Worm (Caenorhabditis elegans) whole organism, late embryonic: ENCODE results near the gene B0507.3.

Experiments used
- C08G9.2 ChIP-seq: sonication (generic microtip); optimal IDR thresholded peaks from 2 replicates; lab custom pipeline; 2016; ENCODE audit warnings: mild to moderate bottlenecking, missing genetic modification characterization, moderate library complexity, missing compliant biosample characterization
- ama-1 ChIP-seq: fragments of 150-350 bp; optimal IDR thresholded peaks from 2 replicates; lab custom pipeline; 2014
- hlh-30 ChIP-seq: sonication (generic microtip); optimal IDR thresholded peaks from 2 replicates; lab custom pipeline; 2017; ENCODE audit warnings: antibody characterized with exemption, missing genetic modification characterization, missing compliant biosample characterization; ENCODE audit not compliant: insufficient read depth
- hlh-6 ChIP-seq: sonication (generic microtip); optimal IDR thresholded peaks from 2 replicates; lab custom pipeline; 2016; ENCODE audit warnings: missing genotype, missing genetic modification characterization, missing compliant biosample characterization
- nfya-1 ChIP-seq: sonication (generic microtip); optimal IDR thresholded peaks from 2 replicates; lab custom pipeline; 2017; ENCODE audit warnings: missing genetic modification characterization, mild to moderate bottlenecking, missing compliant biosample characterization, antibody characterized with exemption, moderate library complexity
- npax-4 ChIP-seq: sonication (generic microtip); optimal IDR thresholded peaks from 2 replicates; lab custom pipeline; 2016; ENCODE audit warnings: missing genetic modification characterization, missing compliant biosample characterization
- pag-3 ChIP-seq: sonication (generic microtip); optimal IDR thresholded peaks from 2 replicates; lab custom pipeline; 2016; ENCODE audit warnings: missing compliant biosample characterization, missing genetic modification characterization, borderline replicate concordance
- pha-4 ChIP-seq: fragments of 150-350 bp; optimal IDR thresholded peaks from 2 replicates; lab custom pipeline; 2018; ENCODE audit warnings: missing biosample characterization, missing genetic modification reagents, missing genetic modification characterization
- sox-4 ChIP-seq: sonication (generic microtip); optimal IDR thresholded peaks from 2 replicates; lab custom pipeline; 2017; ENCODE audit warnings: mild to moderate bottlenecking, missing genetic modification characterization, inconsistent platforms, missing compliant biosample characterization
- tbx-2 ChIP-seq: sonication (generic microtip); optimal IDR thresholded peaks from 2 replicates; lab custom pipeline; 2016; ENCODE audit warnings: missing genetic modification characterization, missing compliant biosample characterization
- ttx-3 ChIP-seq: sonication (generic microtip); optimal IDR thresholded peaks from 2 replicates; lab custom pipeline; 2016; ENCODE audit warnings: missing genetic modification reagents, missing genetic modification characterization, missing compliant biosample characterization

DNA sequence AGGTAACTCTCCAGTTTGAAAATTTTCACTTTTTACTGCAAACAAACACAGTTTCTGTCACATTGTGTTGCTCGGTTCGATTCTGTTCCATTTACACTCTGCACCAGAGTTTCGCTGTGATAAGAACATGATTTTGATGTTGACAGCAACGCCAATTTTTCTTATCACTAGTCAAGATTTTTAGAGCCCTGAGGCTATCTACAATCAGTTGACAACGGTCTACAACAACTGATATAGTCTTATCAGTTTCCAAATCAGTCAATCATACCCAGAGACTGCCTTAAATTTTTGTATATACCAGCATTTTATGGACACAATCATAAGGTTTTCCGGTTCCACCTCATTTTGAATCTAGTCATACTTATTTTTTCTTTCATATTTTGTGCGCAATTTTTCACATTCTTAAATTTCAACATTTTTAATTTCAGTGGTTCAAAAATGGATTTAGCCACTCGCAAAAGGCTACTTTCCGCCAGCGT is at the start of gene B0507.3:
- TF ChIP-seq hlh-6 (tag; lab: Kevin White, UChicago): no peak
- no peak for TF ChIP-seq pag-3 (tag; lab: Kevin White, UChicago)
- TF ChIP-seq pha-4 (tag; lab: Kevin White, UChicago): no peak
- TF ChIP-seq nfya-1 (tag; lab: Kevin White, UChicago): no peak
- TF ChIP-seq hlh-30 (tag; lab: Kevin White, UChicago): no peak
- TF ChIP-seq ttx-3 (tag; lab: Kevin White, UChicago): no peak
- TF ChIP-seq npax-4 (tag; lab: Kevin White, UChicago): no peak
- no peak for TF ChIP-seq sox-4 (tag; lab: Kevin White, UChicago)
- TF ChIP-seq ama-1 (lab: Kevin White, UChicago): no peak
- TF ChIP-seq tbx-2 (tag; lab: Kevin White, UChicago): no peak
- TF ChIP-seq C08G9.2 (tag; lab: Kevin White, UChicago): no peak
